Worm (Caenorhabditis elegans): ENCODE data around the gene W04D2.4.

DNA sequence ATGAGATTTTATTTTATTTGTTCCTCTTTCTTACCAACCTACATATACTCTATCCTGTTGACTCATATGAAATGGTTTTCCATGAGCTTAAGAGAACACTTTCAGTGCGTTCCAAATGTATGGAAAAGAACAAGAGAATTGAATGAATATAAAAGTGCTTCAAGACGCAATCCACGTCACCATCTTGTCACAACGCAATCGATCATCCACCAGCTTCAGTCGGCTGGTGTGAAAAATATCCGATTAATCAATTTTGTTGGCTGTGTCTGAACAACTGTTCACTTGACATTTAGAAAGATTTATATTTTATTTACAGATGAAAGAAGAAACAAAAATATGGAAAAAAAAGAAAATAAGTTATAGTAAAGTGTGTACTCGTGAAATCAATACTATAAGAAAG, 25.8 kb upstream of the W04D2.4 start:
- TF ChIP-seq aly-1 (tag; optimal IDR thresholded peaks at IDR 0.05), result no peak
- TF ChIP-seq sea-1 (GFP tag; conservative IDR thresholded peaks at IDR 0.05), result no peak
- no peak for TF ChIP-seq hnd-1 (tag; optimal IDR thresholded peaks at IDR 0.05)
- no peak for TF ChIP-seq ama-1 (optimal IDR thresholded peaks at IDR 0.05)

Data from whole organism, early embryonic.